Worm (Caenorhabditis elegans) whole organism, L3 larva: ENCODE results near the gene catp-2.

Experiments used
- ceh-16 ChIP-seq: sonication (generic microtip); optimal IDR thresholded peaks from 2 replicates; lab custom pipeline; 2017; ENCODE audit warnings: missing biosample characterization, missing genetic modification characterization
- elt-1 ChIP-seq: fragments of 150-350 bp; optimal IDR thresholded peaks from 2 replicates; lab custom pipeline; 2014; ENCODE audit warnings: missing biosample characterization, missing genetic modification characterization
- elt-3 ChIP-seq, 3 experiments: fragments of 150-350 bp in 1 of 3; sonication (generic microtip) in 2 of 3; optimal IDR thresholded peaks; 2 replicates in 2 of 3; 4 replicates in 1 of 3; lab custom pipeline; 2014 to 2017; ENCODE audit warnings: missing biosample characterization in 3 of 3, missing genetic modification characterization in 3 of 3
- fkh-10 ChIP-seq: sonication (generic microtip); optimal IDR thresholded peaks from 2 replicates; lab custom pipeline; 2017; ENCODE audit warnings: missing biosample characterization, missing genetic modification reagents, missing genetic modification characterization
- jun-1 ChIP-seq: fragments of 150-350 bp; optimal IDR thresholded peaks from 2 replicates; lab custom pipeline; 2014; ENCODE audit warnings: missing biosample characterization, missing genetic modification reagents, missing genetic modification characterization
- lin-39 ChIP-seq: fragments of 150-350 bp; optimal IDR thresholded peaks from 2 replicates; lab custom pipeline; 2018; ENCODE audit warnings: missing biosample characterization, missing genetic modification reagents, missing genetic modification characterization
- nhr-237 ChIP-seq: fragments of 150-350 bp; optimal IDR thresholded peaks from 2 replicates; lab custom pipeline; 2014; ENCODE audit warnings: missing biosample characterization, missing genetic modification characterization
- nhr-76 ChIP-seq: fragments of 150-350 bp; sonication (generic microtip); optimal IDR thresholded peaks from 5 replicates; lab custom pipeline; 2014; ENCODE audit warnings: missing biosample characterization, missing genetic modification characterization
- nhr-77 ChIP-seq: fragments of 150-350 bp; optimal IDR thresholded peaks from 2 replicates; lab custom pipeline; 2014; ENCODE audit warnings: missing biosample characterization, missing genetic modification characterization
- pha-4 ChIP-seq: fragments of 150-350 bp; optimal IDR thresholded peaks from 2 replicates; lab custom pipeline; 2014; ENCODE audit warnings: missing biosample characterization, missing genetic modification reagents, missing genetic modification characterization

DNA sequence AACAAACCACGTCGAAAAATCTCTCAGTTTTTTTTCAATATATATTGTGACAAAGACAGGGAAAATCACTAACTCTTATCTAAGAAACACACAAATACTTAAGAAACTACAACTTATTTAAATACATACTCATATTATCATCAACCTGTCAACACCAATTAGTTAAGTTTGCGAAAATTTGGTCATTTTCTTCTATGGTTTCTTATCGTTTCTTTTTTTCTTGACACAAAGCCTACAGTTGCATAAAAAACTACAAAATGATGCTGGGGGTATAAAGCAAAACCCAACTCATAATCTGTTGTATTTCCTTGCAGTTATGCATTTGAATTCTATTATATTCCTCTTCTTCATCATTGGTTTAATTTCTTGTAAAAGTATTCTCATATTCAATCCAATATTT, 33.4 kb upstream of the catp-2 start, which contains the start of gene ugt-67:
- TF ChIP-seq elt-1 (tag; lab: Kevin White, UChicago) (no peak), nhr-76 (no peak), nhr-237 (tag; lab: Kevin White, UChicago) (no peak), lin-39 (tag; lab: Kevin White, UChicago) (no peak), jun-1 (tag; lab: Kevin White, UChicago) (no peak), ceh-16 (tag; lab: Kevin White, UChicago) (no peak), fkh-10 (GFP tag; lab: Kevin White, UChicago) (no peak), elt-3 (tag; optimal IDR thresholded peaks at IDR 0.05; lab: Kevin White, UChicago) (no peak), nhr-77 (tag; lab: Kevin White, UChicago) (no peak), pha-4 (no peak)
